Fruit fly (Drosophila melanogaster): Measurements from ENCODE around the gene CG15480.

dm6 chr2L:13258702-13259101 lies 33.6 kb upstream of the CG15480 start:
- TF ChIP-seq ttk (optimal IDR thresholded peaks at IDR 0.05) (no peak), h (optimal IDR thresholded peaks at IDR 0.05) (no peak), psq (optimal IDR thresholded peaks at IDR 0.05) (no peak), insv (optimal IDR thresholded peaks at IDR 0.05) (no peak), Myc (optimal IDR thresholded peaks at IDR 0.05) (no peak)
